Worm (Caenorhabditis elegans) whole organism, late embryonic: ENCODE results near the gene nlp-31.

Experiments
- ama-1 ChIP-seq: fragments of 150-350 bp; optimal IDR thresholded peaks from 2 replicates; lab custom pipeline; 2014
- ceh-18 ChIP-seq: sonication (generic microtip); optimal IDR thresholded peaks from 2 replicates; lab custom pipeline; 2016; ENCODE audit warnings: missing genetic modification characterization, missing compliant biosample characterization
- elt-2 ChIP-seq: sonication (generic microtip); optimal IDR thresholded peaks from 2 replicates; lab custom pipeline; 2016; ENCODE audit warnings: missing genetic modification reagents, missing genetic modification characterization, missing compliant biosample characterization
- fkh-10 ChIP-seq: fragments of 150-350 bp; optimal IDR thresholded peaks from 2 replicates; lab custom pipeline; 2014; ENCODE audit warnings: missing biosample characterization, missing genetic modification reagents, missing genetic modification characterization
- hlh-8 ChIP-seq: sonication (generic microtip); optimal IDR thresholded peaks from 2 replicates; lab custom pipeline; 2016; ENCODE audit warnings: missing genotype, missing genetic modification characterization, missing compliant biosample characterization
- madf-2 ChIP-seq: sonication (generic microtip); optimal IDR thresholded peaks from 2 replicates; lab custom pipeline; 2017; ENCODE audit warnings: missing genetic modification characterization, missing compliant biosample characterization
- nfya-1 ChIP-seq: sonication (generic microtip); optimal IDR thresholded peaks from 2 replicates; lab custom pipeline; 2017; ENCODE audit warnings: missing genetic modification characterization, mild to moderate bottlenecking, missing compliant biosample characterization, antibody characterized with exemption, moderate library complexity
- pha-4 ChIP-seq: fragments of 150-350 bp; optimal IDR thresholded peaks from 2 replicates; lab custom pipeline; 2018; ENCODE audit warnings: missing biosample characterization, missing genetic modification reagents, missing genetic modification characterization
- pqm-1 ChIP-seq: sonication (generic microtip); optimal IDR thresholded peaks from 2 replicates; lab custom pipeline; 2016; ENCODE audit warnings: missing genetic modification characterization, missing compliant biosample characterization
- rnt-1 ChIP-seq: sonication (generic microtip); optimal IDR thresholded peaks from 2 replicates; lab custom pipeline; 2016; ENCODE audit warnings: missing genetic modification characterization, missing compliant biosample characterization
- sox-2 ChIP-seq: fragments of 200-800 bp; sonication (Bioruptor generic); IDR thresholded peaks from 2 replicates; pipeline ENCODE4 v1.3.6; 2022; ENCODE audit warnings: missing genetic modification reagents, missing genetic modification characterization, missing compliant biosample characterization
- tbx-2 ChIP-seq: sonication (generic microtip); optimal IDR thresholded peaks from 2 replicates; lab custom pipeline; 2016; ENCODE audit warnings: missing genetic modification characterization, missing compliant biosample characterization
- unc-86 ChIP-seq: sonication (generic microtip); optimal IDR thresholded peaks from 2 replicates; lab custom pipeline; 2016; ENCODE audit warnings: missing genetic modification characterization, missing compliant biosample characterization

- TF ChIP-seq tbx-2 (no peak), ceh-18 (tag; lab: Kevin White, UChicago) (no peak), pqm-1 (tag; lab: Kevin White, UChicago) (no peak), elt-2 (tag; lab: Kevin White, UChicago) (no peak), rnt-1 (no peak), fkh-10 (no peak), sox-2 (GFP tag; lab: Robert Waterston, UW) (no peak), nfya-1 (tag; lab: Kevin White, UChicago) (no peak), pha-4 (no peak), madf-2 (tag; lab: Kevin White, UChicago) (no peak), hlh-8 (tag; lab: Kevin White, UChicago) (no peak), unc-86 (tag; lab: Kevin White, UChicago) (no peak), ama-1 (no peak)
Measured at ce11 chrV:3979053-3979452, 802 bp upstream of the nlp-31 start, which contains the start of gene nlp-34.
